Worm (Caenorhabditis elegans): Measurements from ENCODE around the gene cest-17.

DNA sequence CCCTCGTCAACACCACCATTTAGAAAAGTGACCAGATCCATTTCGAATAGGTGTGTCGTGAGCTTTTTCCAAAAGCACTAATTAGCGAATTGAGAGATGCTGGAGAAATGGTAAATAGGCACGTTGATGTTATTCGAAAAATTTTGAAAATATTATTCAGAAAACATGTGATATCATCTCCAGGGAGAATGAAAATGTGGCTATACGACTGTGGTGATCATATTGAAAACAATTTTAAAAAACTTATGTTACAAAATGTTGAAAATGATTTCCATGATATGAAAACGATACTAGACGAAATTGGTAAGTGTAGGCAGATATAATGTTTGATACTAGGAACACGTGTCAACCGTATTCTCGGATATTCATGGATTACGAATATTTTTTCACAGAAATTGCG is 23.7 kb downstream of the cest-17 start, which contains the start of gene K07C11.10:
- TF ChIP-seq ces-1 (GFP tag; optimal IDR thresholded peaks at IDR 0.05) (no peak), unc-62 (GFP tag; optimal IDR thresholded peaks at IDR 0.05) (no peak), nhr-76 (tag; optimal IDR thresholded peaks at IDR 0.05) (no peak), mab-5 (tag; optimal IDR thresholded peaks at IDR 0.05) (no peak), unc-39 (tag; optimal IDR thresholded peaks at IDR 0.05) (no peak), nhr-28 (tag; optimal IDR thresholded peaks at IDR 0.05) (no peak), ham-2 (GFP tag; optimal IDR thresholded peaks at IDR 0.05) (no peak), lin-32 (GFP tag; optimal IDR thresholded peaks at IDR 0.05) (no peak)
